Worm (Caenorhabditis elegans) whole organism, L1 larva: Measurements from ENCODE around the gene srx-3.

Source experiments
- elt-3 ChIP-seq, 6 experiments: fragments of 150-350 bp in 1 of 6; sonication (generic microtip); optimal IDR thresholded peaks; 2 replicates each; lab custom pipeline; 2017 to 2018; ENCODE audit warnings: missing biosample characterization in 6 of 6, missing genetic modification characterization in 6 of 6, inconsistent platforms in 1 of 6
- nhr-12 ChIP-seq: sonication (generic microtip); optimal IDR thresholded peaks from 2 replicates; lab custom pipeline; 2017; ENCODE audit warnings: missing biosample characterization, missing genetic modification characterization
- nhr-76 ChIP-seq: sonication (generic microtip); optimal IDR thresholded peaks from 2 replicates; lab custom pipeline; 2017; ENCODE audit warnings: missing biosample characterization, missing genetic modification characterization

- TF ChIP-seq elt-3 (tag; optimal IDR thresholded peaks at IDR 0.05; lab: Kevin White, UChicago) (no peak), nhr-12 (tag; lab: Kevin White, UChicago) (no peak), nhr-76 (tag; lab: Kevin White, UChicago) (no peak)
Observed at ce11 chrV:9055644-9056043, 50.3 kb downstream of the srx-3 start.
